Fruit fly (Drosophila melanogaster): ENCODE measurements around the gene CG43061.

The CG43061 gene

dm6 chr3R:8009080-8009620, 40.3 kb upstream of the CG43061 start, which contains the start of the genes CG11052 and CG3223 (continued):
- peak; percentile 55 for TF ChIP-seq BEAF-32 (GFP tag; optimal IDR thresholded peaks at IDR 0.05)
- TF ChIP-seq CG11723 (GFP tag; optimal IDR thresholded peaks at IDR 0.05) = no peak
- TF ChIP-seq CG16779 (GFP tag; IDR thresholded peaks at IDR 0.05) = no peak
- TF ChIP-seq Fer3 (tag; optimal IDR thresholded peaks at IDR 0.05) = no peak
- no peak for TF ChIP-seq Hmx (GFP tag; optimal IDR thresholded peaks at IDR 0.05)
- TF ChIP-seq Vsx1 (GFP tag; optimal IDR thresholded peaks at IDR 0.05) = no peak
- TF ChIP-seq Rfx (GFP tag; IDR thresholded peaks at IDR 0.05) = peak; percentile 55; the same call in 1 of the 2 replicates
- peak; percentile 68 for TF ChIP-seq Dref (GFP tag; IDR thresholded peaks at IDR 0.05)
- TF ChIP-seq nom (GFP tag; optimal IDR thresholded peaks at IDR 0.05) = peak; percentile 46
- TF ChIP-seq Sox100B (GFP tag; optimal IDR thresholded peaks at IDR 0.05) = no peak
- no peak for TF ChIP-seq org-1 (GFP tag; optimal IDR thresholded peaks at IDR 0.05)
- TF ChIP-seq nmo (GFP tag; optimal IDR thresholded peaks at IDR 0.05) = peak; percentile 21
- no peak for TF ChIP-seq maf-S (GFP tag; optimal IDR thresholded peaks at IDR 0.05)
- TF ChIP-seq Mrtf (GFP tag; IDR thresholded peaks at IDR 0.05) = no peak
- TF ChIP-seq otp (GFP tag; IDR thresholded peaks at IDR 0.05) = no peak
- TF ChIP-seq CG13287 (GFP tag; IDR thresholded peaks at IDR 0.05; ENCODE audit: partially characterized antibody) = peak; percentile 68
- no peak for TF ChIP-seq CG9727 (GFP tag; optimal IDR thresholded peaks at IDR 0.05)
- no peak for TF ChIP-seq lmd (GFP tag; IDR thresholded peaks at IDR 0.05)
- no peak for TF ChIP-seq CG11247 (GFP tag; IDR thresholded peaks at IDR 0.05)
- TF ChIP-seq aop (GFP tag; IDR thresholded peaks at IDR 0.05) = no peak
- TF ChIP-seq sens (GFP tag) = peak; percentile 74
- TF ChIP-seq vfl (GFP tag; optimal IDR thresholded peaks at IDR 0.05) = no peak
- TF ChIP-seq slp2 (GFP tag; optimal IDR thresholded peaks at IDR 0.05) = no peak
- peak in 1 of 2 experiments; percentile 21 for TF ChIP-seq dpn (GFP tag; optimal IDR thresholded peaks at IDR 0.05)
- TF ChIP-seq cato (GFP tag; optimal IDR thresholded peaks at IDR 0.05; ENCODE audit: borderline replicate concordance) = no peak
- no peak for TF ChIP-seq CG17802 (tag; optimal IDR thresholded peaks at IDR 0.05)
- TF ChIP-seq CG10543 (GFP tag; optimal IDR thresholded peaks at IDR 0.05) = peak; percentile 6
- TF ChIP-seq esg (GFP tag; conservative IDR thresholded peaks at IDR 0.05) = no peak
- no peak for TF ChIP-seq CG7839 (tag; optimal IDR thresholded peaks at IDR 0.05)
- TF ChIP-seq H2.0 (GFP tag; IDR thresholded peaks at IDR 0.05) = no peak
- no peak for TF ChIP-seq CG2129 (GFP tag; IDR thresholded peaks at IDR 0.05; ENCODE audit: partially characterized antibody)
- no peak for TF ChIP-seq Oaz (GFP tag; IDR thresholded peaks at IDR 0.05)
- peak; percentile 47 for TF ChIP-seq ERR (GFP tag; optimal IDR thresholded peaks at IDR 0.05)
- no peak for TF ChIP-seq CG12236 (GFP tag; optimal IDR thresholded peaks at IDR 0.05)

DNA sequence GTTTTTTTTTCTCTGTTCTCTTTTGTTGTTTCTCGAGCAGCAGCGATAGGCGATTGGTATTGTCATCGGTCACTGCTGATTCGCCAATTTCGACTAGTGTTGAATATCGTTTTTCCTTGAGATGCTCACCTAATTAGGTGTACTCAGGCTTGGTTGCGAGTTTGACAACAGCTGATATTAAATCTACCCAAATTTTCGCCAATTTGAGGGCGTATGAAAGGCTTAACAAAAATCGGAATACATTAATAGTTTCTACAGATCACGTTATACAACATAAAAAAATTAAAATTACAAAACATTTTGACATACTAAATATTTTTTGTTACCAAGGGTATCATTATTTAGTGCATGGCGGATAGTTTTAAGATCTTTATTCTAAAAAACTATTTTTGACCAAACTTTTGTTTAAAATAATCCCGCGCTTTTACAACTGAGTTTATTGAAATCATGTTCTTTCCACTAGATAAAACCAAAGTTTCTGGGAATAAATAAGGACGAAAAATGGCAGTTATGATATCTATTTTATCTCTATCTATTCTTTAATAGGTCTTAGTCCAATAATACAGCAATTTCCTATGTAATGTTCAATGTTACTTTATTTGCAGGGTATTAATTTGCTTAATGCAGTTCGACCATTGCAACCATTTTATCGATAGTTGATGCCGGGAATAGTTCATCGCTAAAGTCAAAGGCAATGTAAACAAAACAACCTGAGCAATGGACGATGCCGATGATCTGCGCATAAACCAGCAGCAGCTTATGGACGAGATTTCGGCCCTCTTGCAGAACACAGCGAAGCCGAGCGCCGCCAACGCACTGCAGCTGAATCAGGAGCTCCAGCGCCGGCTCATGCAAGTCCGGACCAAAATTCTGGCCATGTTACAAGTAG, 36.1 kb upstream of the CG43061 start, which contains the start of the genes CG10435 and Pbp95:
Gene CG10435, minus strand, starts transcription at position 81 of the 889 bp plus-strand sequence.
Gene Pbp95, plus strand, starts transcription at position 671 of the 889 bp plus-strand sequence.
- TF ChIP-seq vvl (GFP tag; IDR thresholded peaks at IDR 0.05) = peak; percentile 82
- TF ChIP-seq hb (GFP tag; IDR thresholded peaks at IDR 0.05; ENCODE audit: partially characterized antibody) = peak; percentile 62; the same call in 1 of the 3 replicates
- peak; percentile 68 for TF ChIP-seq knrl (GFP tag; IDR thresholded peaks at IDR 0.05; ENCODE audit: partially characterized antibody)
- peak; percentile 24 for TF ChIP-seq p53 (GFP tag; optimal IDR thresholded peaks at IDR 0.05)
- peak; percentile 54 for TF ChIP-seq az2 (GFP tag; optimal IDR thresholded peaks at IDR 0.05)
- TF ChIP-seq zen2 (GFP tag; IDR thresholded peaks at IDR 0.05; ENCODE audit: partially characterized antibody) = peak; percentile 61; the same call in 2 of the 3 replicates
- TF ChIP-seq CG8765 (GFP tag; IDR thresholded peaks at IDR 0.05) = no peak
- TF ChIP-seq CG11695 (GFP tag; IDR thresholded peaks at IDR 0.05) = peak; percentile 51; the same call in 1 of the 3 replicates
- peak; percentile 76 for TF ChIP-seq amos (GFP tag; IDR thresholded peaks at IDR 0.05; ENCODE audit: partially characterized antibody)
- no peak for TF ChIP-seq Blimp-1 (GFP tag; optimal IDR thresholded peaks at IDR 0.05)
- peak; percentile 38 for TF ChIP-seq Ptx1 (GFP tag; IDR thresholded peaks at IDR 0.05)
- TF ChIP-seq hbn (GFP tag; IDR thresholded peaks at IDR 0.05; ENCODE audit: partially characterized antibody) = peak; percentile 75
- peak; percentile 43 for TF ChIP-seq Oaz (GFP tag; IDR thresholded peaks at IDR 0.05)
- peak; percentile 37; the same call in 2 of the 3 replicates for TF ChIP-seq B-H1 (GFP tag; IDR thresholded peaks at IDR 0.05)
- TF ChIP-seq Fer3 (tag; optimal IDR thresholded peaks at IDR 0.05) = peak; percentile 21
- TF ChIP-seq CG7987 (GFP tag; optimal IDR thresholded peaks at IDR 0.05) = peak; percentile 5
- peak; percentile 21 for TF ChIP-seq mirr (GFP tag; optimal IDR thresholded peaks at IDR 0.05)

All from whole organism, embryonic.